Worm (Caenorhabditis elegans) whole organism, L3 larva: ENCODE measurements around the gene srj-14.

Experiments
- ceh-16 ChIP-seq: sonication (generic microtip); optimal IDR thresholded peaks from 2 replicates; lab custom pipeline; 2017; ENCODE audit warnings: missing biosample characterization, missing genetic modification characterization
- jun-1 ChIP-seq: fragments of 150-350 bp; optimal IDR thresholded peaks from 2 replicates; lab custom pipeline; 2014; ENCODE audit warnings: missing biosample characterization, missing genetic modification reagents, missing genetic modification characterization
- nhr-76 ChIP-seq: fragments of 150-350 bp; sonication (generic microtip); optimal IDR thresholded peaks from 5 replicates; lab custom pipeline; 2014; ENCODE audit warnings: missing biosample characterization, missing genetic modification characterization
- snpc-4 ChIP-seq: fragments of 150-350 bp; optimal IDR thresholded peaks from 2 replicates; lab custom pipeline; 2014; ENCODE audit warnings: missing biosample characterization, missing genetic modification characterization

ce11 chrV:7411695-7412094 is 42.2 kb downstream of the srj-14 start, which contains the start of gene str-41:
- TF ChIP-seq snpc-4 (tag; lab: Kevin White, UChicago) (no peak), ceh-16 (tag; lab: Kevin White, UChicago) (no peak), jun-1 (tag; lab: Kevin White, UChicago) (no peak), nhr-76 (tag; lab: Kevin White, UChicago) (no peak)
